Worm (Caenorhabditis elegans) whole organism, L4 larva: Measurements from ENCODE around the gene K08H10.10.

Experiments used
- hif-1 ChIP-seq, 2 experiments: sonication (generic microtip); optimal IDR thresholded peaks; 2 replicates each; lab custom pipeline; 2016 to 2017; ENCODE audit warnings: missing compliant biosample characterization in 2 of 2, missing genetic modification characterization in 2 of 2, missing genetic modification reagents in 2 of 2, missing genotype in 2 of 2, mild to moderate bottlenecking in 1 of 2
- lin-38 ChIP-seq: fragments of 200-800 bp; sonication (Bioruptor generic); IDR thresholded peaks from 2 replicates; pipeline ENCODE4 v1.3.6; 2022; ENCODE audit warnings: missing genetic modification reagents, missing genetic modification characterization, missing compliant biosample characterization
- nhr-28 ChIP-seq: fragments of 150-350 bp; optimal IDR thresholded peaks from 2 replicates; lab custom pipeline; 2014; ENCODE audit warnings: missing biosample characterization, missing genetic modification characterization

DNA sequence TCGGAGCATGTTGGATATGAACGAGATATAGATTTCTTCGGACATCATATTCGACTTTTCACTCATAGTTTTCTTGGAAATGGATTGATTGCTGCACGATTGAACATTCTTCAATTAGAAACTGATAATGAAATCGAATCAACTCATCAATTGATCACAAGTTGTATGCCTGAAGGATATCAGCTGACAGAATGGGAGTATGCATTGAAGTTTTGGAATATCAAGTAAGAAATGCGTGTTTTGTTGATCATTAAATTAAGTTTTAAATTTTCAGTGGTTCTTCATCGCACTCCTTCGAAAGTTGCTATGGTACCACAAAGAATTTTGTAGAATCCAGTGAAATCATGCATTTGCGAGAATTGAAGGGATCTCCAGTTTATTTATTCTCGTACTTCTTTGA lies 5.5 kb downstream of the K08H10.10 start:
- TF ChIP-seq lin-38 (GFP tag; lab: Robert Waterston, UW): no peak
- TF ChIP-seq nhr-28: no peak
- no peak for TF ChIP-seq hif-1 (tag; optimal IDR thresholded peaks at IDR 0.05; lab: Kevin White, UChicago)
